Fruit fly (Drosophila melanogaster) ovary, adult (tissue): ENCODE data around the gene CG14096.
"Not testable (repeated sequence)": the region's sequence is repeated elsewhere in the genome, so short reads cannot be mapped to it uniquely, and the experiment has no call there.

Experiments
- CG17801 ChIP-seq: fragments of 200-800 bp; optimal IDR thresholded peaks from 2 replicates; lab custom pipeline; 2019; ENCODE audit warnings: missing biosample characterization, mild to moderate bottlenecking, missing genetic modification characterization, moderate library complexity; ENCODE audit not compliant: partially characterized antibody

CG14096 gene

dm6 chr3L:19481209-19481608, 14.3 kb upstream of the CG14096 start:
- no peak for TF ChIP-seq CG17801 (GFP tag; lab: Kevin White, UChicago)

DNA sequence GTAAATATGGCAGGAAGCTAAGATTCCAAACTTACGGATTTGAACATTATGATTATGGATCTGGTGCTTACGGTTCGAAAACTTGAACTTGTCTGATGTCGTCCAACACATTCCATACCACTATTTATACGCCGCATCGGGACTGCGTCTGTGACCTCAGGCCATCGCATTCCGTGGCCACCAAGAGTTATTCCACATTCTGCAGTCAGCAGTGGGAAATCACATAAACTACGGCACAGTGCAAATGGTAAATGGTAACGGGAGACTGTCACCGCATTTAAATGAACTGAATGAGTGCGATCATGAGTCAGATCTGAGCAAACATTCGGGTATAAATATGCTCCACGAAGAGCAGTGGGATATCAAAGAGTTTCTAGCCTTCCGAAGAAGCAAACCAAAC, 8.6 kb upstream of the CG14096 start, which contains the start of the genes CG18294 and CG32213:
TSS of gene CG18294 (minus strand) at position 101 of the 400 bp plus-strand sequence.
TSS of gene CG32213 (plus strand) at position 362 of the 400 bp plus-strand sequence.
- TF ChIP-seq CG17801 (GFP tag; lab: Kevin White, UChicago): not testable (repeated sequence)

- TF ChIP-seq CG17801 (GFP tag; lab: Kevin White, UChicago): not testable (repeated sequence)
These were observed 5.2 kb upstream of the CG14096 start, which contains the start of the genes 825-Oak and CG12519 for dm6 chr3L:19472128-19472527. Gene 825-Oak, minus strand, starts transcription at chr3L:19472228. Gene CG12519, plus strand, starts transcription at chr3L:19472491.

- no peak for TF ChIP-seq CG17801 (GFP tag; lab: Kevin White, UChicago)
These were observed 2.2 kb downstream of the CG14096 start, which contains the start of gene CG14095 for dm6 chr3L:19464659-19465058. Gene CG14095, minus strand, starts transcription at chr3L:19464759.

DNA sequence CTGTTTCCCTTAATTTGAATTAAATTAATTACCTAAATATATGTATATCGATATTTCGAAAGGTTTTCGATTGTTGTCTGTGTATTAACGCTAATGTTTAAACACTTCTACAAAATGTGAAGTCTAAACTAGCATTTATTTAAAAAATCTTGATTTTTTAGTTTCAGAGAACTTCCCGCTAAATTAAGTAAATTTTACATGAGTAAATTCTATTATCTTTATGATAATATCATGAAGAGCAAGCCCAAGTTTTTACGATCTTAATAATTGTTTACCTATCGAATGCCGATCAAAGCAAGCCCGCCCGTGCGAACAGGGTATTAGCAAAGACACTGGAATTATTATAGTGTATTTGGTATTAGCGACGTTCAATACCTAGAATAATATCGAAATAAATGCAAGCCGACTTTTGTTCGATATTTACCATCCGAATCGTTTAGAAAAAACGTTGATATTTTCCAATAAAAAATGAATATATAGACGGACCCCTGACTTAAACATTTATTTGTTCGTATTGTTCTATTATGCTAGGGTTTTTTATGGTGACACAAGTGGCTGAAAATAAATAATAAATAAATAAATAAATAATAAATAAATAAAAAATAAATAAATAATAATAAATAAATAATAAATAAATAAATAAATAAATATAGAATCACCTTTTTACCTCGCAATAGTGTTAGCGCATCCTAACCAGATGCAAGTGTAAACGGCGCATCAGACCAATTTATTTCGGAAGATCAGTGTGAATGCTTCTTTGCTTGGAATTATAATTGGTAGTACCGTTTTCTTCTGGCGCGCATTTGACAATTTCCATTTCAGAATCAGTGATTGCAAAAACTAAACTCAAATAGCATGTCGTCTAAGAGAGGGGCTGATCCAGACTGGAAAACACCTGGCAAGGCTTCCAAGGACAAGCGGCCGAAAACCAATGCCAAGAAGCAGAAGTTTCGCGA, 20.2 kb downstream of the CG14096 start, which contains the start of the genes CG33062 and Chd3:
TSS of gene CG33062 (minus strand) at position 51 of the 956 bp plus-strand sequence.
TSS of gene Chd3 (plus strand) at position 780 of the 956 bp plus-strand sequence.
- TF ChIP-seq CG17801 (GFP tag; lab: Kevin White, UChicago): no peak

- TF ChIP-seq CG17801 (GFP tag; lab: Kevin White, UChicago): no peak
These were observed 22.8 kb downstream of the CG14096 start for dm6 chr3L:19444092-19444491.

- TF ChIP-seq CG17801 (GFP tag; lab: Kevin White, UChicago): no peak
These were observed 24.6 kb downstream of the CG14096 start for dm6 chr3L:19442239-19442638.
